Worm (Caenorhabditis elegans): ENCODE results near the gene smgl-2.
A peak's percentile ranks its signal among the peaks of the same experiment; 100 is the strongest.

smgl-2 gene

ce11 chrIV:3759823-3760222 lies 33.9 kb downstream of the smgl-2 start:
- no peak for TF ChIP-seq ceh-88 (GFP tag; IDR thresholded peaks at IDR 0.05)
- TF ChIP-seq irx-1 (tag; optimal IDR thresholded peaks at IDR 0.05), result no peak
- TF ChIP-seq nhr-76 (tag; optimal IDR thresholded peaks at IDR 0.05), result no peak
- no peak for TF ChIP-seq ceh-8 (GFP tag; optimal IDR thresholded peaks at IDR 0.05)
- no peak for TF ChIP-seq Y116A8C.19 (tag; optimal IDR thresholded peaks at IDR 0.05; ENCODE audit: borderline replicate concordance)
- TF ChIP-seq lin-15B (tag; optimal IDR thresholded peaks at IDR 0.05), result no peak
- no peak for TF ChIP-seq ama-1 (optimal IDR thresholded peaks at IDR 0.05)
- no peak for TF ChIP-seq xbp-1 (tag; optimal IDR thresholded peaks at IDR 0.05)

ce11 chrIV:3764012-3764549 lies 38.1 kb downstream of the smgl-2 start:
- TF ChIP-seq dpl-1 (GFP tag; optimal IDR thresholded peaks at IDR 0.05) (no peak), ceh-8 (GFP tag; optimal IDR thresholded peaks at IDR 0.05) (peak; percentile 54), dsc-1 (tag; optimal IDR thresholded peaks at IDR 0.05) (peak; percentile 1), ceh-82 (tag; optimal IDR thresholded peaks at IDR 0.05) (no peak)

- TF ChIP-seq unc-62 (GFP tag; optimal IDR thresholded peaks at IDR 0.05) (no peak), rnt-1 (tag; optimal IDR thresholded peaks at IDR 0.05) (peak; percentile 34)
Measured at ce11 chrIV:3765457-3765856, 39.5 kb downstream of the smgl-2 start.

ce11 chrIV:3766589-3766988 lies 40.6 kb downstream of the smgl-2 start, which contains the start of gene vab-2:
TSS of gene vab-2 (minus strand) at chrIV:3766826.
- TF ChIP-seq mab-9 (GFP tag; IDR thresholded peaks at IDR 0.05), result no peak
- TF ChIP-seq fkh-8 (tag; optimal IDR thresholded peaks at IDR 0.05), result no peak
- TF ChIP-seq sup-37 (GFP tag; optimal IDR thresholded peaks at IDR 0.05), result no peak
- TF ChIP-seq xbp-1 (tag; optimal IDR thresholded peaks at IDR 0.05), result no peak
- no peak for TF ChIP-seq nhr-19 (GFP tag; conservative IDR thresholded peaks at IDR 0.05)
- TF ChIP-seq Y116A8C.19 (tag; optimal IDR thresholded peaks at IDR 0.05; ENCODE audit: borderline replicate concordance), result no peak
- TF ChIP-seq tbx-2 (tag; optimal IDR thresholded peaks at IDR 0.05), result no peak
- TF ChIP-seq rnt-1 (tag; optimal IDR thresholded peaks at IDR 0.05), result no peak
- no peak for TF ChIP-seq pag-3 (tag; optimal IDR thresholded peaks at IDR 0.05; ENCODE audit: borderline replicate concordance, insufficient read depth)
- no peak for TF ChIP-seq dsc-1 (tag; optimal IDR thresholded peaks at IDR 0.05)
- no peak for TF ChIP-seq C04F5.9 (tag; optimal IDR thresholded peaks at IDR 0.05)
- TF ChIP-seq swsn-7 (tag; optimal IDR thresholded peaks at IDR 0.05), result no peak
- TF ChIP-seq sptf-1 (tag; optimal IDR thresholded peaks at IDR 0.05), result no peak
- no peak for TF ChIP-seq nhr-11 (tag; optimal IDR thresholded peaks at IDR 0.05)
- no peak for TF ChIP-seq unc-86 (tag; optimal IDR thresholded peaks at IDR 0.05)
- TF ChIP-seq ceh-63 (GFP tag; optimal IDR thresholded peaks at IDR 0.05), result no peak
- no peak for TF ChIP-seq ztf-11 (tag; optimal IDR thresholded peaks at IDR 0.05)
- no peak for TF ChIP-seq lin-35 (GFP tag; optimal IDR thresholded peaks at IDR 0.05)

- TF ChIP-seq hpl-2 (GFP tag; optimal IDR thresholded peaks at IDR 0.05), result no peak
- no peak for TF ChIP-seq nhr-90 (tag; optimal IDR thresholded peaks at IDR 0.05; ENCODE audit: poor library complexity)
- no peak for TF ChIP-seq nhr-85 (tag)
- TF ChIP-seq pag-3 (tag; optimal IDR thresholded peaks at IDR 0.05; ENCODE audit: borderline replicate concordance, insufficient read depth), result no peak
- no peak for TF ChIP-seq skn-1 (tag; optimal IDR thresholded peaks at IDR 0.05)
- TF ChIP-seq mep-1 (tag; optimal IDR thresholded peaks at IDR 0.05), result no peak
- TF ChIP-seq sptf-1 (tag; optimal IDR thresholded peaks at IDR 0.05), result no peak
- TF ChIP-seq nhr-76 (tag; optimal IDR thresholded peaks at IDR 0.05), result no peak
- TF ChIP-seq Y116A8C.19 (tag; optimal IDR thresholded peaks at IDR 0.05; ENCODE audit: borderline replicate concordance), result no peak
- TF ChIP-seq lin-35 (GFP tag; optimal IDR thresholded peaks at IDR 0.05), result no peak
- TF ChIP-seq blmp-1 (tag; optimal IDR thresholded peaks at IDR 0.05), result no peak
- no peak for TF ChIP-seq isw-1 (GFP tag; IDR thresholded peaks at IDR 0.05)
- TF ChIP-seq mef-2 (tag; optimal IDR thresholded peaks at IDR 0.05), result no peak
- no peak for TF ChIP-seq sup-37 (GFP tag; optimal IDR thresholded peaks at IDR 0.05)
Measured at ce11 chrIV:3767749-3768148, 41.8 kb downstream of the smgl-2 start.

Measured in whole organism, L1 larva.